Fruit fly (Drosophila melanogaster): Measurements from ENCODE around the gene alphaCOP.

The alphaCOP gene

DNA sequence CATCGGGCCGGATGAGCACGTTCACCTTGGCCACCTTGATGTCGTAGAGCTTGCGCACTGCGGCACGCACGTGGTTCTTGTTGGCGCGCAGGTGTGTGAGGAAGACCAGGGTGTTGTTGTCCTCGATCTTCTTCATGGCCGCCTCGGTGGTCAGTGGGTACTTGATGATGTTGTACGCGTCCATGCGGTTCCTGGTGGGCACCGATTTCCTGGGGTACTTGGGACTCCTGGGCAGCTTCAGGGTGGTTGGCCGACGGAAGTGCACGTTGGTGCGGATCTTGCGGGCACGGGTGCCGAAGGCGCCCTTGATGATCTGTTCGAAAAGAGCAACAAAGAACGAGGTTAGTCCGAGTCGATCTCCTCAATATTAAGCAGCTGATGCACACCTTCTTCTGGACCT, 22.4 kb upstream of the alphaCOP start:
- no peak for TF ChIP-seq CG17801 (GFP tag; optimal IDR thresholded peaks at IDR 0.05; ENCODE audit: partially characterized antibody)

dm6 chr3L:1665544-1665943, 20.5 kb upstream of the alphaCOP start:
- no peak for TF ChIP-seq CG17801 (GFP tag; optimal IDR thresholded peaks at IDR 0.05; ENCODE audit: partially characterized antibody)

- TF ChIP-seq CG17801 (GFP tag; optimal IDR thresholded peaks at IDR 0.05; ENCODE audit: partially characterized antibody) = peak; percentile 15
These were observed 19.9 kb upstream of the alphaCOP start, which contains the start of the genes Srrm234 and CG7974 for dm6 chr3L:1664876-1665275. TSS of gene Srrm234 (minus strand) at chr3L:1665064. TSS of gene CG7974 (plus strand) at chr3L:1665138.

dm6 chr3L:1664205-1664604, 19.2 kb upstream of the alphaCOP start:
- no peak for TF ChIP-seq CG17801 (GFP tag; optimal IDR thresholded peaks at IDR 0.05; ENCODE audit: partially characterized antibody)

dm6 chr3L:1663531-1663930, 18.5 kb upstream of the alphaCOP start:
- no peak for TF ChIP-seq CG17801 (GFP tag; optimal IDR thresholded peaks at IDR 0.05; ENCODE audit: partially characterized antibody)

dm6 chr3L:1661738-1662370, 16.9 kb upstream of the alphaCOP start:
- TF ChIP-seq CG17801 (GFP tag; optimal IDR thresholded peaks at IDR 0.05; ENCODE audit: partially characterized antibody) = no peak

- TF ChIP-seq CG17801 (GFP tag; optimal IDR thresholded peaks at IDR 0.05; ENCODE audit: partially characterized antibody) = no peak
These were observed 8.8 kb upstream of the alphaCOP start for dm6 chr3L:1653752-1654151.

- peak; percentile 57 for TF ChIP-seq CG17801 (GFP tag; optimal IDR thresholded peaks at IDR 0.05; ENCODE audit: partially characterized antibody)
These were observed 7.8 kb upstream of the alphaCOP start, which contains the start of the genes CG7970 and Vta1 for dm6 chr3L:1652700-1653200. TSS of gene CG7970 (plus strand) at chr3L:1652750. TSS of gene Vta1 (minus strand) at chr3L:1652900.

dm6 chr3L:1649363-1649762, 4.4 kb upstream of the alphaCOP start:
- no peak for TF ChIP-seq CG17801 (GFP tag; optimal IDR thresholded peaks at IDR 0.05; ENCODE audit: partially characterized antibody)

DNA sequence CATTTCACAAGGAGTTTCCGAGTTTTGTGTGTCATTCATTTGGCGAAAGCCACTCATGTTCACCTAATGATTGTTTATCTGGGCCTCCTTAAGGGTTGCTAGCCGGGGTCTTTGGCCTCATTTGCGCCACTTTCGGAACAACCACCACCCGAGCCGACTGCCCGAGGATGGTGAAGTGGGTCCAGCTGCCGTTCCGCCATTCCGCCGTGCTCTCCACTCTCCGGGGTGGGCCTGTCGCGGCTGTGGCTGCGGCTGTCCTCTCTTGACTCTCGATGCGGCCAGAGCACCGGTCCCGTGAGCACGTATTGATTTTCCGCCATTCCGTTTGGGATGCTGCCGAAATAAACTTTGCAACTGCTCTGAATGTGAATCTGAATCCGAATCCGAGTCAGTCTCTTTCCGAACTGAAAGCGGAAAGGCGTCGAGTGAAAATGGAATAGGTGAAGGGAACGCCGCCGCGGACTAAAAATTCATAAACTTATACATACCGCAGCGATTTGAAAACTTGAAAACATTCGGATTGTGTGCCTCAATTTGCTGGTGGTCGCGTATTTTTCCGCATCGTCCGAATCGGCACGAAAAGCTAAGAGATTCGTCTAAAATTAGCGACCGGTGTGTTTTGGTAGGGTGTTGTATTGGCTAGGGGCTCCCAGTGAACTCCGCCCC, 3.8 kb upstream of the alphaCOP start, which contains the start of gene CG13920:
TSS of gene CG13920 (plus strand) at position 255 of the 666 bp plus-strand sequence.
- no peak for TF ChIP-seq CG17801 (GFP tag; optimal IDR thresholded peaks at IDR 0.05; ENCODE audit: partially characterized antibody)

DNA sequence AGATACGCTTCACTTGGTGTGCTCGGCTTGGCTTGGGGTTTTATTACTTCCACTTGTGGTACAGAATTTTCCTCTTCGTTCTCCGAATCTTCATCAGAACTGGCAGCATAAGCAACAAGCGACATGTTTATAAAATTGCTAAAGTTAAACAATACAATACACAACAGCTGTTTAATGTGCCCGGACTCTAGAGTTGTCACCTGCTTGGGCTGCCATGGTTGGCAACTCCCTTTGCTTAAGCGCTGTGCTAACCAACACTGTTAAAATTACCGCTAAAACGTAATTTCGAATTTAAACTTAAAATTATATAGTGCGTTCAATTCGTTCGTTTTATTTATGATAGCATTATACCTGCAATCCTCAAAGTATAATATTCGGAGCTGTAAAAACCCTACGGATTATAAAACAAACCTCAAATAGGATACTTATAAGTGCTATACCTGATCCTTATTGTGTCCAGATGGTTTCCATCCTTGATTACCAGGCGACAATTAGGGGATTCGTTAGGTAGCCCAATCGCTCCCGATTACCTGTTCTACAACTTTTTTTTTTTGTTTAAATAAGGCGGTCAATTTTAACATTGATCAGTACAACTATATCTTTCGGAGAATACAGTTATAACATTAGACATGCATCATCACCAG, 2.4 kb upstream of the alphaCOP start, which contains the start of the genes CG17249 and Bro:
TSS of gene CG17249 (minus strand) at position 189 of the 644 bp plus-strand sequence.
TSS of gene Bro (plus strand) at position 594 of the 644 bp plus-strand sequence.
- no peak for TF ChIP-seq CG17801 (GFP tag; optimal IDR thresholded peaks at IDR 0.05; ENCODE audit: partially characterized antibody)

dm6 chr3L:1639185-1639812, 5.7 kb downstream of the alphaCOP start, which contains the start of the genes Mettl2 and Bgb:
TSS of gene Mettl2 (minus strand) at chr3L:1639235.
TSS of gene Bgb (plus strand) at chr3L:1639711.
- peak; percentile 77 for TF ChIP-seq CG17801 (GFP tag; optimal IDR thresholded peaks at IDR 0.05; ENCODE audit: partially characterized antibody)

- no peak for TF ChIP-seq CG17801 (GFP tag; optimal IDR thresholded peaks at IDR 0.05; ENCODE audit: partially characterized antibody)
These were observed 7.3 kb downstream of the alphaCOP start, which contains the start of gene nSyb for dm6 chr3L:1637652-1638051. TSS of gene nSyb (minus strand) at chr3L:1637752.

DNA sequence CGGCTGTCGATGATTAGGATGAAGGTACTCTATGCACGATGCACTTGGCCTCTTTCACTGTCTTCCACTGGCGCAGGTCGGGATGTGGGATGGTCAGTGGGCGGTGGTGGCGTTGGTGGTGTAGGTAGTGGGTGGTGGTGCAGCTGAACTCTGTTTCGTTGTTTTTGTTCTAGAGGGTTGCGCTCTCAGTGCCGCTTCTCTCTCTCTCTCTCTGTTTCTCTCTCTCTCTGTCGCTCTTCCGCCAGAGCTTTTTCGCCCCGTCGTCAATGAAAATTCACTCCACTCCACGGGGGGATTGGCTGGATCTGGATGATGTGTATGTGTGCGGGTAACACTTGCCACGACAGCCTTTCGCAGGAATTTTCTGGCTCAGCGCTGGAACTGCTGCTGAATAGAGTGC, 8.1 kb downstream of the alphaCOP start:
- no peak for TF ChIP-seq CG17801 (GFP tag; optimal IDR thresholded peaks at IDR 0.05; ENCODE audit: partially characterized antibody)
